Worm (Caenorhabditis elegans) whole organism, L4 larva: ENCODE measurements around the gene K03H1.13.

Source experiments
- F49E8.2 ChIP-seq: sonication (generic microtip); optimal IDR thresholded peaks from 2 replicates; lab custom pipeline; 2016; ENCODE audit warnings: missing compliant biosample characterization, mild to moderate bottlenecking, missing genetic modification characterization, borderline replicate concordance
- R02D3.7 ChIP-seq: fragments of 150-350 bp; sonication (generic microtip); optimal IDR thresholded peaks from 3 replicates; lab custom pipeline; 2014; ENCODE audit warnings: missing biosample characterization, missing genetic modification characterization
- T20F7.1 ChIP-seq: fragments of 200-800 bp; sonication (Bioruptor generic); optimal IDR thresholded peaks from 2 replicates; lab custom pipeline; 2018; ENCODE audit warnings: mild to moderate bottlenecking, missing genetic modification characterization, missing compliant biosample characterization
- T26A8.4 ChIP-seq: fragments of 200-800 bp; sonication (Bioruptor generic); IDR thresholded peaks from 2 replicates; pipeline ENCODE4 v1.3.6; 2022; ENCODE audit warnings: missing genetic modification characterization, missing compliant biosample characterization
- Y5F2A.4 ChIP-seq: fragments of 200-800 bp; sonication (Bioruptor generic); optimal IDR thresholded peaks from 2 replicates; lab custom pipeline; 2018; ENCODE audit warnings: mild to moderate bottlenecking, missing genetic modification characterization, missing compliant biosample characterization
- Y75B8A.6 ChIP-seq: fragments of 200-800 bp; sonication (Bioruptor generic); IDR thresholded peaks from 2 replicates; pipeline ENCODE4 v1.3.6; 2022; ENCODE audit warnings: missing genetic modification reagents, missing genetic modification characterization, missing compliant biosample characterization
- ZK337.2 ChIP-seq: fragments of 200-800 bp; sonication (Bioruptor generic); IDR thresholded peaks from 2 replicates; pipeline ENCODE4 v1.3.6; 2022; ENCODE audit warnings: missing genetic modification reagents, missing genetic modification characterization, missing compliant biosample characterization
- aha-1 ChIP-seq: fragments of 150-350 bp; peaks from one replicate; lab custom pipeline; 2014; ENCODE audit warnings: missing biosample characterization, missing genetic modification characterization
- aly-2 ChIP-seq: sonication (generic microtip); optimal IDR thresholded peaks from 2 replicates; lab custom pipeline; 2018; ENCODE audit warnings: missing biosample characterization, missing genetic modification characterization
- ama-1 ChIP-seq: fragments of 150-350 bp; optimal IDR thresholded peaks from 2 replicates; lab custom pipeline; 2014; ENCODE audit warnings: inconsistent platforms, mixed read lengths
- ceh-28 ChIP-seq: fragments of 150-350 bp; optimal IDR thresholded peaks from 2 replicates; lab custom pipeline; 2014; ENCODE audit warnings: missing biosample characterization, missing genetic modification reagents, missing genetic modification characterization
- ceh-32 ChIP-seq: sonication (generic microtip); optimal IDR thresholded peaks from 2 replicates; lab custom pipeline; 2016; ENCODE audit warnings: mild to moderate bottlenecking, missing genetic modification characterization, missing compliant biosample characterization; ENCODE audit not compliant: poor library complexity
- ceh-44 ChIP-seq: fragments of 200-800 bp; sonication (Bioruptor generic); IDR thresholded peaks from 2 replicates; pipeline ENCODE4 v1.3.6; 2022; ENCODE audit warnings: missing genetic modification reagents, missing genetic modification characterization, missing compliant biosample characterization
- ceh-82 ChIP-seq: sonication (generic microtip); optimal IDR thresholded peaks from 2 replicates; lab custom pipeline; 2017; ENCODE audit warnings: missing biosample characterization, missing genetic modification characterization
- ces-1 ChIP-seq: fragments of 150-350 bp; sonication (generic microtip); optimal IDR thresholded peaks from 4 replicates; lab custom pipeline; 2014; ENCODE audit warnings: missing biosample characterization, missing genetic modification reagents, missing genetic modification characterization
- daf-12 ChIP-seq: fragments of 150-350 bp; optimal IDR thresholded peaks from 2 replicates; lab custom pipeline; 2014; ENCODE audit warnings: missing biosample characterization, missing genetic modification reagents, missing genetic modification characterization
- daf-16 ChIP-seq, 3 experiments: sonication (generic microtip); optimal IDR thresholded peaks; 2 replicates each; lab custom pipeline; 2016 to 2017; ENCODE audit warnings: missing genetic modification characterization in 3 of 3, missing genetic modification reagents in 3 of 3, mild to moderate bottlenecking in 2 of 3, missing compliant biosample characterization in 2 of 3, missing biosample characterization in 1 of 3, moderate library complexity in 1 of 3
- dmd-6 ChIP-seq: fragments of 200-800 bp; sonication (Bioruptor generic); IDR thresholded peaks from 2 replicates; pipeline ENCODE4 v1.3.6; 2022; ENCODE audit warnings: missing genetic modification reagents, missing genetic modification characterization, missing compliant biosample characterization
- duxl-1 ChIP-seq: sonication (generic microtip); optimal IDR thresholded peaks from 2 replicates; lab custom pipeline; 2016; ENCODE audit warnings: mild to moderate bottlenecking, missing genetic modification characterization, moderate library complexity, missing compliant biosample characterization; ENCODE audit not compliant: poor library complexity
- dve-1 ChIP-seq: sonication (generic microtip); optimal IDR thresholded peaks from 2 replicates; lab custom pipeline; 2017; ENCODE audit warnings: antibody characterized with exemption, mild to moderate bottlenecking, missing genetic modification characterization, missing compliant biosample characterization; ENCODE audit not compliant: insufficient read depth
- egl-27 ChIP-seq: sonication (generic microtip); optimal IDR thresholded peaks from 3 replicates; lab custom pipeline; 2017; ENCODE audit warnings: missing biosample characterization, missing genetic modification reagents, missing genetic modification characterization
- egl-43 ChIP-seq: fragments of 200-800 bp; sonication (Bioruptor generic); IDR thresholded peaks from 2 replicates; pipeline ENCODE4 v1.3.6; 2022; ENCODE audit warnings: missing genetic modification reagents, missing genetic modification characterization, missing compliant biosample characterization
- hif-1 ChIP-seq, 2 experiments: sonication (generic microtip); optimal IDR thresholded peaks; 2 replicates each; lab custom pipeline; 2016 to 2017; ENCODE audit warnings: missing compliant biosample characterization in 2 of 2, missing genetic modification characterization in 2 of 2, missing genetic modification reagents in 2 of 2, missing genotype in 2 of 2, mild to moderate bottlenecking in 1 of 2
- hlh-11 ChIP-seq: fragments of 200-800 bp; sonication (Bioruptor generic); optimal IDR thresholded peaks from 2 replicates; lab custom pipeline; 2018; ENCODE audit warnings: mild to moderate bottlenecking, missing genetic modification characterization, missing compliant biosample characterization
- hlh-30 ChIP-seq: sonication (generic microtip); optimal IDR thresholded peaks from 2 replicates; lab custom pipeline; 2017; ENCODE audit warnings: antibody characterized with exemption, mild to moderate bottlenecking, missing genetic modification characterization, missing compliant biosample characterization; ENCODE audit not compliant: insufficient read depth
- lin-15B ChIP-seq: fragments of 150-350 bp; sonication (generic microtip); optimal IDR thresholded peaks from 3 replicates; lab custom pipeline; 2014; ENCODE audit warnings: missing biosample characterization, missing genetic modification characterization
- lin-39 ChIP-seq: fragments of 150-350 bp; optimal IDR thresholded peaks from 2 replicates; lab custom pipeline; 2014; ENCODE audit warnings: missing biosample characterization, missing genetic modification reagents, missing genetic modification characterization
- mep-1 ChIP-seq: fragments of 150-350 bp; sonication (generic microtip); optimal IDR thresholded peaks from 3 replicates; lab custom pipeline; 2014; ENCODE audit warnings: missing biosample characterization, missing genetic modification characterization
- mxl-2 ChIP-seq: fragments of 200-800 bp; sonication (Bioruptor generic); conservative IDR thresholded peaks from 2 replicates; pipeline ENCODE4 v1.3.6; 2022; ENCODE audit warnings: missing genetic modification reagents, missing genetic modification characterization, missing compliant biosample characterization
- nhr-10 ChIP-seq: fragments of 150-350 bp; optimal IDR thresholded peaks from 2 replicates; lab custom pipeline; 2014; ENCODE audit warnings: missing biosample characterization, missing genetic modification characterization
- nhr-102 ChIP-seq: sonication (generic microtip); optimal IDR thresholded peaks from 2 replicates; lab custom pipeline; 2016; ENCODE audit warnings: mild to moderate bottlenecking, missing genetic modification characterization, moderate library complexity, missing compliant biosample characterization
- nhr-11 ChIP-seq: fragments of 150-350 bp; optimal IDR thresholded peaks from 2 replicates; lab custom pipeline; 2014; ENCODE audit warnings: missing biosample characterization, missing genetic modification characterization
- nhr-111 ChIP-seq: fragments of 200-800 bp; sonication (Bioruptor generic); optimal IDR thresholded peaks from 2 replicates; lab custom pipeline; 2018; ENCODE audit warnings: mild to moderate bottlenecking, missing genetic modification characterization, missing compliant biosample characterization
- nhr-28 ChIP-seq: fragments of 150-350 bp; optimal IDR thresholded peaks from 2 replicates; lab custom pipeline; 2014; ENCODE audit warnings: missing biosample characterization, missing genetic modification characterization
- nhr-6 ChIP-seq: fragments of 150-350 bp; optimal IDR thresholded peaks from 2 replicates; lab custom pipeline; 2014; ENCODE audit warnings: missing biosample characterization, missing genetic modification characterization
- pha-4 ChIP-seq, 2 experiments: fragments of 150-350 bp in 1 of 2; fragments of 200-800 bp in 1 of 2; sonication (Bioruptor generic) in 1 of 2; IDR thresholded peaks in 1 of 2; optimal IDR thresholded peaks in 1 of 2; 2 replicates each; pipeline versions ENCODE4 v1.3.6 to Lab custom; 2014 to 2022; ENCODE audit warnings: missing genetic modification characterization in 2 of 2, missing genetic modification reagents in 2 of 2, missing biosample characterization in 1 of 2, missing compliant biosample characterization in 1 of 2
- php-3 ChIP-seq: fragments of 200-800 bp; sonication (Bioruptor generic); IDR thresholded peaks from 2 replicates; pipeline ENCODE4 v1.3.6; 2022; ENCODE audit warnings: missing genetic modification reagents, missing genetic modification characterization, missing compliant biosample characterization
- sdz-12 ChIP-seq: fragments of 200-800 bp; sonication (Bioruptor generic); optimal IDR thresholded peaks from 2 replicates; lab custom pipeline; 2018; ENCODE audit warnings: mild to moderate bottlenecking, missing genetic modification characterization, missing compliant biosample characterization
- snpc-4 ChIP-seq: fragments of 150-350 bp; optimal IDR thresholded peaks from 2 replicates; lab custom pipeline; 2014; ENCODE audit warnings: missing biosample characterization, missing genetic modification characterization
- spr-1 ChIP-seq: sonication (generic microtip); optimal IDR thresholded peaks from 2 replicates; lab custom pipeline; 2016; ENCODE audit warnings: mild to moderate bottlenecking, missing genetic modification characterization, missing compliant biosample characterization
- tra-1 ChIP-seq: fragments of 200-800 bp; sonication (Bioruptor generic); IDR thresholded peaks from 2 replicates; pipeline ENCODE4 v1.3.6; 2022; ENCODE audit warnings: missing genetic modification reagents, missing genetic modification characterization, missing compliant biosample characterization
- unc-39 ChIP-seq: sonication (generic microtip); optimal IDR thresholded peaks from 2 replicates; lab custom pipeline; 2017; ENCODE audit warnings: missing biosample characterization, missing genetic modification characterization
- zfp-3 ChIP-seq: fragments of 200-800 bp; sonication (Bioruptor generic); conservative IDR thresholded peaks from 2 replicates; pipeline ENCODE4 v1.3.6; 2022; ENCODE audit warnings: missing genetic modification reagents, missing genetic modification characterization, missing compliant biosample characterization

The K03H1.13 gene

ce11 chrIII:9913722-9914121 is 36.4 kb downstream of the K03H1.13 start, which contains the start of gene cbp-3 (continued):
- TF ChIP-seq Y75B8A.6 (GFP tag; lab: Robert Waterston, UW) = no peak
- TF ChIP-seq ces-1 (GFP tag; lab: Kevin White, UChicago) = no peak
- no peak for TF ChIP-seq duxl-1
- no peak for TF ChIP-seq sdz-12 (GFP tag; lab: Kevin White, UChicago)
- no peak for TF ChIP-seq nhr-10 (tag; lab: Kevin White, UChicago)
- TF ChIP-seq T26A8.4 (GFP tag; lab: Robert Waterston, UW) = no peak
- TF ChIP-seq ama-1 (lab: Kevin White, UChicago) = no peak
- no peak for TF ChIP-seq nhr-6
- no peak for TF ChIP-seq daf-12
- TF ChIP-seq ceh-82 (tag; lab: Kevin White, UChicago) = no peak
- no peak for TF ChIP-seq unc-39 (tag; lab: Kevin White, UChicago)
- TF ChIP-seq hif-1 (tag; optimal IDR thresholded peaks at IDR 0.05; lab: Kevin White, UChicago) = no peak
- no peak for TF ChIP-seq ZK337.2
- TF ChIP-seq F49E8.2 (tag; lab: Kevin White, UChicago) = no peak
- no peak for TF ChIP-seq nhr-102
- TF ChIP-seq nhr-28 (tag; lab: Kevin White, UChicago) = peak; percentile 61
- TF ChIP-seq Y5F2A.4 = no peak
- TF ChIP-seq ceh-32 (tag; lab: Kevin White, UChicago) = no peak
- TF ChIP-seq snpc-4 (tag; lab: Kevin White, UChicago) = no peak
- no peak for TF ChIP-seq egl-27 (tag; lab: Kevin White, UChicago)
- TF ChIP-seq aly-2 (tag; lab: Kevin White, UChicago) = no peak
- peak; percentile 49 for TF ChIP-seq hlh-11 (tag; lab: Kevin White, UChicago)
- TF ChIP-seq lin-39 (tag; lab: Kevin White, UChicago) = no peak
- no peak for TF ChIP-seq ceh-44 (GFP tag; lab: Robert Waterston, UW)
- TF ChIP-seq dve-1 (tag; lab: Kevin White, UChicago) = peak; percentile 75
- TF ChIP-seq mxl-2 (GFP tag; lab: Robert Waterston, UW) = no peak
- TF ChIP-seq mep-1 (tag; lab: Kevin White, UChicago) = no peak
- no peak for TF ChIP-seq nhr-11 (tag; lab: Kevin White, UChicago)
- no peak for TF ChIP-seq egl-43 (GFP tag; lab: Robert Waterston, UW)
- TF ChIP-seq ceh-28 = no peak
- peak; percentile 14 for TF ChIP-seq T20F7.1
- TF ChIP-seq pha-4 (GFP tag; IDR thresholded peaks at IDR 0.05; lab: Robert Waterston, UW) = no peak
- no peak for TF ChIP-seq pha-4 (tag; optimal IDR thresholded peaks at IDR 0.05; lab: Kevin White, UChicago)
- no peak for TF ChIP-seq spr-1 (tag; lab: Kevin White, UChicago)
- TF ChIP-seq tra-1 (GFP tag; lab: Robert Waterston, UW) = no peak
- TF ChIP-seq zfp-3 = no peak
- TF ChIP-seq R02D3.7 (tag; lab: Kevin White, UChicago) = no peak

- TF ChIP-seq daf-16 (GFP tag; optimal IDR thresholded peaks at IDR 0.05; lab: Kevin White, UChicago) = no peak
- peak; percentile 48 for TF ChIP-seq daf-16 (tag; optimal IDR thresholded peaks at IDR 0.05; lab: Kevin White, UChicago)
- TF ChIP-seq nhr-28 (tag; lab: Kevin White, UChicago) = peak; percentile 0
- no peak for TF ChIP-seq nhr-111
- no peak for TF ChIP-seq lin-15B (tag; lab: Kevin White, UChicago)
- TF ChIP-seq dmd-6 (GFP tag; lab: Robert Waterston, UW) = peak; percentile 44
- TF ChIP-seq ceh-32 (tag; lab: Kevin White, UChicago) = no peak
- TF ChIP-seq aha-1 = peak; percentile 96
- TF ChIP-seq hlh-11 (tag; lab: Kevin White, UChicago) = peak; percentile 34
- no peak for TF ChIP-seq pha-4 (GFP tag; IDR thresholded peaks at IDR 0.05; lab: Robert Waterston, UW)
- TF ChIP-seq pha-4 (tag; optimal IDR thresholded peaks at IDR 0.05; lab: Kevin White, UChicago) = no peak
- 0 out of 2 replicates have a peak, but pooled peaks have one; percentile 55 for TF ChIP-seq php-3
- peak; percentile 41 for TF ChIP-seq hlh-30 (tag; lab: Kevin White, UChicago)
- TF ChIP-seq dve-1 (tag; lab: Kevin White, UChicago) = peak; percentile 62
Observed at ce11 chrIII:9912998-9913397, 37.1 kb downstream of the K03H1.13 start.
